Fruit fly (Drosophila melanogaster) whole organism, embryonic: ENCODE measurements around the gene gcm.

Experiments used
- Atf-2 ChIP-seq: fragments of 200-800 bp; sonication (Bioruptor generic); optimal IDR thresholded peaks from 2 replicates; lab custom pipeline; 2016; ENCODE audit warnings: missing biosample characterization, missing genetic modification characterization
- CG10209 ChIP-seq: fragments of 200-800 bp; sonication (Bioruptor generic); optimal IDR thresholded peaks from 3 replicates; lab custom pipeline; 2017; ENCODE audit warnings: missing biosample characterization, mild to moderate bottlenecking, missing genetic modification characterization, missing genetic modification reagents
- CG11504 ChIP-seq: fragments of 200-800 bp; sonication (Bioruptor generic); optimal IDR thresholded peaks from 3 replicates; lab custom pipeline; 2019; ENCODE audit warnings: missing biosample characterization, mild to moderate bottlenecking, missing genetic modification characterization, moderate library complexity
- CG11695 ChIP-seq: fragments of 200-800 bp; sonication (Bioruptor generic); IDR thresholded peaks from 3 replicates; pipeline ENCODE4 v1.3.6; 2022; ENCODE audit warnings: missing biosample characterization, missing genetic modification characterization
- CG11696 ChIP-seq: fragments of 200-800 bp; sonication (Bioruptor generic); IDR thresholded peaks from 2 replicates; pipeline ENCODE4 v1.3.6; 2022; ENCODE audit warnings: missing biosample characterization, missing genetic modification characterization
- CG12219 ChIP-seq: fragments of 200-800 bp; sonication (Bioruptor generic); optimal IDR thresholded peaks from 3 replicates; lab custom pipeline; 2018; ENCODE audit warnings: missing biosample characterization, mild to moderate bottlenecking, missing genetic modification characterization
- CG14667 ChIP-seq: fragments of 200-800 bp; sonication (Bioruptor generic); IDR thresholded peaks from 2 replicates; pipeline ENCODE4 v1.3.6; 2022; ENCODE audit warnings: missing biosample characterization, missing genetic modification characterization
- CG16779 ChIP-seq: fragments of 200-800 bp; sonication (Bioruptor generic); IDR thresholded peaks from 2 replicates; pipeline ENCODE4 v1.3.6; 2022; ENCODE audit warnings: missing biosample characterization, missing genetic modification characterization
- CG2875 ChIP-seq: fragments of 200-800 bp; sonication (Bioruptor generic); optimal IDR thresholded peaks from 2 replicates; lab custom pipeline; 2017; ENCODE audit warnings: missing biosample characterization, mild to moderate bottlenecking, missing genetic modification characterization, missing genetic modification reagents
- CG4424 ChIP-seq: fragments of 200-800 bp; sonication (Bioruptor generic); optimal IDR thresholded peaks from 3 replicates; lab custom pipeline; 2016; ENCODE audit warnings: missing biosample characterization, missing genetic modification characterization
- CG4820 ChIP-seq: fragments of 200-800 bp; sonication (Bioruptor generic); optimal IDR thresholded peaks from 3 replicates; lab custom pipeline; 2016; ENCODE audit warnings: missing biosample characterization, missing genetic modification characterization
- CG5245 ChIP-seq: fragments of 200-800 bp; sonication (Bioruptor generic); optimal IDR thresholded peaks from 3 replicates; lab custom pipeline; 2016; ENCODE audit warnings: missing biosample characterization, missing genetic modification characterization
- CG6272 ChIP-seq: fragments of 200-800 bp; sonication (Bioruptor generic); IDR thresholded peaks from 2 replicates; pipeline ENCODE4 v1.3.6; 2022; ENCODE audit warnings: missing biosample characterization, missing genetic modification characterization
- CG6689 ChIP-seq: fragments of 200-800 bp; sonication (Bioruptor generic); IDR thresholded peaks from 2 replicates; pipeline ENCODE4 v1.3.6; 2022; ENCODE audit warnings: missing biosample characterization, missing genetic modification characterization
- CG6791 ChIP-seq: fragments of 200-800 bp; sonication (Bioruptor generic); IDR thresholded peaks from 3 replicates; pipeline ENCODE4 v1.3.6; 2022; ENCODE audit warnings: missing biosample characterization, missing genetic modification characterization; ENCODE audit not compliant: partially characterized antibody
- CG7556 ChIP-seq: fragments of 200-800 bp; sonication (Bioruptor generic); optimal IDR thresholded peaks from 2 replicates; lab custom pipeline; 2017; ENCODE audit warnings: missing biosample characterization, mild to moderate bottlenecking, missing genetic modification characterization
- CG7839 ChIP-seq: fragments of 200-800 bp; sonication (Bioruptor generic); optimal IDR thresholded peaks from 3 replicates; lab custom pipeline; 2018; ENCODE audit warnings: missing biosample characterization, mild to moderate bottlenecking, missing genetic modification characterization, moderate library complexity
- CG8290 ChIP-seq, 3 experiments: fragments of 200-800 bp; sonication (Bioruptor generic); optimal IDR thresholded peaks; 2 replicates each; lab custom pipeline; 2016 to 2019; ENCODE audit warnings: missing biosample characterization in 3 of 3, missing genetic modification characterization in 3 of 3, mild to moderate bottlenecking in 2 of 3, moderate library complexity in 1 of 3
- CG9727 ChIP-seq: fragments of 200-800 bp; sonication (Bioruptor generic); optimal IDR thresholded peaks from 3 replicates; lab custom pipeline; 2017; ENCODE audit warnings: missing biosample characterization, mild to moderate bottlenecking, missing genetic modification characterization
- CHES-1-like ChIP-seq: fragments of 200-800 bp; sonication (Bioruptor generic); optimal IDR thresholded peaks from 2 replicates; lab custom pipeline; 2016; ENCODE audit warnings: missing biosample characterization, missing genetic modification characterization
- E2f1 ChIP-seq: fragments of 200-800 bp; sonication (Bioruptor generic); IDR thresholded peaks from 2 replicates; pipeline ENCODE4 v1.3.6; 2022; ENCODE audit warnings: missing biosample characterization, missing genetic modification characterization
- Eip74EF ChIP-seq, 2 experiments: fragments of 200-800 bp in 1 of 2; fragments of >200 bp in 1 of 2; sonication (Bioruptor generic) in 1 of 2; optimal IDR thresholded peaks; 2 replicates each; lab custom pipeline; 2017 to 2019; ENCODE audit warnings: missing biosample characterization in 2 of 2, missing genetic modification characterization in 2 of 2, mild to moderate bottlenecking in 1 of 2, moderate library complexity in 1 of 2
- Gug ChIP-seq: fragments of 200-800 bp; sonication (Bioruptor generic); IDR thresholded peaks from 4 replicates; pipeline ENCODE4 v1.3.6; 2022; ENCODE audit warnings: missing biosample characterization, missing genetic modification characterization
- Hr3 ChIP-seq: fragments of 200-800 bp; sonication (Bioruptor generic); optimal IDR thresholded peaks from 3 replicates; lab custom pipeline; 2016; ENCODE audit warnings: missing biosample characterization, missing genetic modification characterization
- Hsf ChIP-seq: fragments of 200-800 bp; sonication (Bioruptor generic); optimal IDR thresholded peaks from 3 replicates; lab custom pipeline; 2016; ENCODE audit warnings: missing biosample characterization, missing genetic modification characterization
- Mrtf ChIP-seq: fragments of 200-800 bp; sonication (Bioruptor generic); IDR thresholded peaks from 3 replicates; pipeline ENCODE4 v1.3.6; 2022; ENCODE audit warnings: missing biosample characterization, missing genetic modification characterization
- Poxn ChIP-seq: fragments of 200-800 bp; sonication (Bioruptor generic); IDR thresholded peaks from 2 replicates; pipeline ENCODE4 v1.3.6; 2022; ENCODE audit warnings: missing biosample characterization, missing genetic modification characterization
- Rx ChIP-seq: fragments of 200-800 bp; sonication (Bioruptor generic); IDR thresholded peaks from 2 replicates; pipeline ENCODE4 v1.3.6; 2022; ENCODE audit warnings: missing biosample characterization, missing genetic modification characterization
- Spps ChIP-seq: fragments of 200-800 bp; sonication (Bioruptor generic); optimal IDR thresholded peaks from 2 replicates; lab custom pipeline; 2018; ENCODE audit warnings: missing biosample characterization, mild to moderate bottlenecking, missing genetic modification characterization
- Xrp1 ChIP-seq: fragments of 200-800 bp; sonication (Bioruptor generic); IDR thresholded peaks from 2 replicates; pipeline ENCODE4 v1.3.6; 2022; ENCODE audit warnings: missing biosample characterization, missing genetic modification characterization
- ara ChIP-seq: fragments of 200-800 bp; sonication (Bioruptor generic); IDR thresholded peaks from 2 replicates; pipeline ENCODE4 v1.3.6; 2022; ENCODE audit warnings: missing biosample characterization, missing genetic modification characterization
- chif ChIP-seq, 2 experiments: fragments of 200-800 bp; sonication (Bioruptor generic); optimal IDR thresholded peaks; 3 replicates each; lab custom pipeline; 2016; ENCODE audit warnings: missing biosample characterization in 2 of 2, missing genetic modification characterization in 2 of 2
- chm ChIP-seq: fragments of 200-800 bp; sonication (Bioruptor generic); IDR thresholded peaks from 2 replicates; pipeline ENCODE4 v1.3.6; 2022; ENCODE audit warnings: missing biosample characterization, missing genetic modification characterization
- ci ChIP-seq: fragments of 200-800 bp; sonication (Bioruptor generic); IDR thresholded peaks from 3 replicates; pipeline ENCODE4 v1.3.6; 2022; ENCODE audit warnings: missing biosample characterization, missing genetic modification characterization
- dpn ChIP-seq, 2 experiments: fragments of 200-800 bp; sonication (Bioruptor generic); optimal IDR thresholded peaks; 3 replicates each; lab custom pipeline; 2016; ENCODE audit warnings: missing biosample characterization in 2 of 2, missing genetic modification characterization in 2 of 2
- en ChIP-seq: fragments of 200-800 bp; sonication (Bioruptor generic); optimal IDR thresholded peaks from 2 replicates; lab custom pipeline; 2016; ENCODE audit warnings: missing biosample characterization, missing genetic modification characterization
- eve ChIP-seq, 2 experiments: fragments of >200 bp; optimal IDR thresholded peaks; 2 replicates each; lab custom pipeline; 2017; ENCODE audit warnings: missing biosample characterization in 2 of 2, missing genetic modification characterization in 2 of 2
- gem ChIP-seq: fragments of 200-800 bp; sonication (Bioruptor generic); optimal IDR thresholded peaks from 2 replicates; lab custom pipeline; 2019; ENCODE audit warnings: missing biosample characterization, mild to moderate bottlenecking, missing genetic modification characterization, moderate library complexity
- nerfin-1 ChIP-seq: fragments of 200-800 bp; sonication (Bioruptor generic); optimal IDR thresholded peaks from 3 replicates; lab custom pipeline; 2019; ENCODE audit warnings: missing biosample characterization, mild to moderate bottlenecking, missing genetic modification characterization, moderate library complexity
- org-1 ChIP-seq: fragments of 200-800 bp; sonication (Bioruptor generic); optimal IDR thresholded peaks from 2 replicates; lab custom pipeline; 2017; ENCODE audit warnings: missing biosample characterization, missing genetic modification characterization
- otp ChIP-seq: fragments of 200-800 bp; sonication (Bioruptor generic); IDR thresholded peaks from 3 replicates; pipeline ENCODE4, ENCODE4 v1.3.6; 2022; ENCODE audit warnings: missing biosample characterization, missing genetic modification characterization
- pan ChIP-seq, 4 experiments: fragments of >200 bp in 3 of 4; fragments of 200-800 bp in 1 of 4; sonication (Bioruptor generic) in 1 of 4; optimal IDR thresholded peaks in 3 of 4; IDR thresholded peaks in 1 of 4; 2 replicates each; pipeline versions ENCODE4 v1.3.6 to Lab custom; 2017 to 2022; ENCODE audit warnings: missing biosample characterization in 2 of 4, missing genetic modification characterization in 2 of 4, mixed read lengths in 1 of 4
- pros ChIP-seq: fragments of 200-800 bp; sonication (Bioruptor generic); optimal IDR thresholded peaks from 3 replicates; lab custom pipeline; 2019; ENCODE audit warnings: missing biosample characterization, mild to moderate bottlenecking, missing genetic modification characterization, moderate library complexity
- row ChIP-seq: fragments of 200-800 bp; sonication (Bioruptor generic); IDR thresholded peaks from 3 replicates; pipeline ENCODE4 v1.3.6; 2022; ENCODE audit warnings: missing biosample characterization, missing genetic modification characterization
- stwl ChIP-seq: fragments of 200-800 bp; sonication (Bioruptor generic); optimal IDR thresholded peaks from 3 replicates; lab custom pipeline; 2018; ENCODE audit warnings: missing biosample characterization, mild to moderate bottlenecking, missing genetic modification characterization, moderate library complexity
- tap ChIP-seq: fragments of 200-800 bp; optimal IDR thresholded peaks from 3 replicates; lab custom pipeline; 2019; ENCODE audit warnings: missing biosample characterization, mild to moderate bottlenecking, missing genetic modification characterization, moderate library complexity
- tin ChIP-seq: fragments of 200-800 bp; sonication (Bioruptor generic); optimal IDR thresholded peaks from 3 replicates; lab custom pipeline; 2016; ENCODE audit warnings: missing biosample characterization, missing genetic modification characterization
- tio ChIP-seq: fragments of 200-800 bp; sonication (Bioruptor generic); optimal IDR thresholded peaks from 2 replicates; lab custom pipeline; 2017; ENCODE audit warnings: missing biosample characterization, missing genetic modification characterization, inconsistent platforms
- zfh1 ChIP-seq: fragments of 200-800 bp; sonication (Bioruptor generic); IDR thresholded peaks from 3 replicates; pipeline ENCODE4 v1.3.6; 2022; ENCODE audit warnings: missing biosample characterization, missing genetic modification characterization

The gcm gene

dm6 chr2L:9594625-9595300 lies 13.2 kb upstream of the gcm start (continued):
- TF ChIP-seq Spps (tag; lab: Kevin White, UChicago), result peak; percentile 56
- peak in 1 of 2 experiments; percentile 19 for TF ChIP-seq dpn (GFP tag; optimal IDR thresholded peaks at IDR 0.05; lab: Kevin White, UChicago)
- TF ChIP-seq en (GFP tag; lab: Kevin White, UChicago), result no peak
- TF ChIP-seq CG4820 (GFP tag; lab: Kevin White, UChicago), result peak; percentile 42
- 0 out of 3 replicates have a peak, but pooled peaks have one; percentile 35 for TF ChIP-seq ci
- TF ChIP-seq Poxn (GFP tag; lab: Robert Waterston, UW), result no peak
- TF ChIP-seq eve (GFP tag; optimal IDR thresholded peaks at IDR 0.05; lab: Kevin White, UChicago), result peak in 1 of 2 experiments; percentile 47
- peak; percentile 77 for TF ChIP-seq CG9727 (GFP tag; lab: Kevin White, UChicago)
- peak; percentile 1 for TF ChIP-seq CG12219 (GFP tag; lab: Kevin White, UChicago)
- peak; percentile 62 for TF ChIP-seq nerfin-1 (tag; lab: Kevin White, UChicago)
- no peak for TF ChIP-seq Atf-2 (GFP tag; lab: Kevin White, UChicago)
- TF ChIP-seq Eip74EF (GFP tag; optimal IDR thresholded peaks at IDR 0.05; lab: Kevin White, UChicago), result peak in 1 of 2 experiments; percentile 2
- TF ChIP-seq otp (GFP tag; lab: Robert Waterston, UW), result 0 out of 3 replicates have a peak, but pooled peaks have one; percentile 12
- TF ChIP-seq CHES-1-like (GFP tag; lab: Kevin White, UChicago), result no peak
- TF ChIP-seq CG5245 (GFP tag; lab: Kevin White, UChicago), result peak; percentile 10
- peak in 1 of 2 experiments; percentile 32 for TF ChIP-seq chif (GFP tag; optimal IDR thresholded peaks at IDR 0.05; lab: Kevin White, UChicago)
- TF ChIP-seq CG4424, result peak; percentile 38
- peak; percentile 18 for TF ChIP-seq Hsf
- TF ChIP-seq CG14667, result 0 out of 2 replicates have a peak, but pooled peaks have one; percentile 13
- TF ChIP-seq CG11504 (tag; lab: Kevin White, UChicago), result peak; percentile 67
- TF ChIP-seq zfh1 (GFP tag; lab: Robert Waterston, UW), result peak; percentile 79
- peak; percentile 75 for TF ChIP-seq row
- peak; percentile 68 for TF ChIP-seq ara (GFP tag; lab: Robert Waterston, UW)
- no peak for TF ChIP-seq CG11695
- no peak for TF ChIP-seq stwl (tag; lab: Kevin White, UChicago)
- peak; percentile 44; the same call in 1 of the 2 replicates for TF ChIP-seq CG6272 (GFP tag; lab: Robert Waterston, UW)
- TF ChIP-seq Rx, result no peak
- TF ChIP-seq chm (GFP tag; lab: Robert Waterston, UW), result peak; percentile 72; the same call in 1 of the 2 replicates
- TF ChIP-seq CG11696, result no peak
- TF ChIP-seq CG7839 (tag; lab: Kevin White, UChicago), result peak; percentile 61
- TF ChIP-seq tap (tag; lab: Kevin White, UChicago), result peak; percentile 31
- peak; percentile 73 for TF ChIP-seq gem
- peak; percentile 6 for TF ChIP-seq org-1
- TF ChIP-seq CG6689, result peak; percentile 74
- TF ChIP-seq E2f1 (GFP tag; lab: Robert Waterston, UW), result 0 out of 2 replicates have a peak, but pooled peaks have one; percentile 21
- TF ChIP-seq pros (GFP tag; lab: Kevin White, UChicago), result peak; percentile 75
- no peak for TF ChIP-seq Mrtf
- no peak for TF ChIP-seq pan (optimal IDR thresholded peaks at IDR 0.05; lab: Kevin White, UChicago)
- TF ChIP-seq pan (GFP tag; optimal IDR thresholded peaks at IDR 0.05 in 1 of 2, IDR thresholded peaks at IDR 0.05 in 1 of 2), result peak in 1 of 2 experiments; percentile 55
- peak; percentile 84 for TF ChIP-seq Xrp1
- peak; percentile 33 for TF ChIP-seq Hr3 (GFP tag; lab: Kevin White, UChicago)
- peak; percentile 44 for TF ChIP-seq CG10209 (GFP tag; lab: Kevin White, UChicago)
- TF ChIP-seq tio, result peak; percentile 1
- no peak for TF ChIP-seq Gug
- peak; percentile 37 for TF ChIP-seq CG2875 (GFP tag; lab: Kevin White, UChicago)
- TF ChIP-seq CG6791, result no peak
- peak; percentile 42 for TF ChIP-seq CG7556 (GFP tag; lab: Kevin White, UChicago)
- TF ChIP-seq tin (GFP tag; lab: Kevin White, UChicago), result peak; percentile 5
- TF ChIP-seq CG16779 (GFP tag; lab: Robert Waterston, UW), result no peak
- TF ChIP-seq CG8290 (GFP tag; optimal IDR thresholded peaks at IDR 0.05; lab: Kevin White, UChicago), result no peak
- no peak for TF ChIP-seq CG8290 (tag; optimal IDR thresholded peaks at IDR 0.05; lab: Kevin White, UChicago)
